Fruit fly (Drosophila melanogaster) whole organism, embryonic: ENCODE results near the gene cac.

Source experiments
- BEAF-32 ChIP-seq: fragments of 200-800 bp; sonication (Bioruptor generic); optimal IDR thresholded peaks from 3 replicates; lab custom pipeline; 2017; ENCODE audit warnings: missing biosample characterization, missing genetic modification characterization, mild to moderate bottlenecking, moderate library complexity, missing genetic modification reagents
- CG10462 ChIP-seq: fragments of 200-800 bp; sonication (Bioruptor generic); optimal IDR thresholded peaks from 2 replicates; lab custom pipeline; 2016; ENCODE audit warnings: missing biosample characterization, missing genetic modification characterization
- CG10565 ChIP-seq: fragments of 200-800 bp; sonication (Bioruptor generic); optimal IDR thresholded peaks from 3 replicates; lab custom pipeline; 2016; ENCODE audit warnings: missing biosample characterization, mild to moderate bottlenecking, missing genetic modification characterization
- CG11456 ChIP-seq: fragments of 200-800 bp; sonication (Bioruptor generic); IDR thresholded peaks from 3 replicates; pipeline ENCODE4 v1.3.6; 2022; ENCODE audit warnings: missing biosample characterization, missing genetic modification characterization
- CG12236 ChIP-seq: fragments of 200-800 bp; sonication (Bioruptor generic); optimal IDR thresholded peaks from 2 replicates; lab custom pipeline; 2016; ENCODE audit warnings: missing biosample characterization, missing genetic modification characterization
- CG12659 ChIP-seq: fragments of 200-800 bp; sonication (Bioruptor generic); optimal IDR thresholded peaks from 3 replicates; lab custom pipeline; 2017; ENCODE audit warnings: mild to moderate bottlenecking, missing biosample characterization, missing genetic modification reagents, missing genetic modification characterization
- CG12744 ChIP-seq: fragments of 200-800 bp; sonication (Bioruptor generic); optimal IDR thresholded peaks from 2 replicates; lab custom pipeline; 2016; ENCODE audit warnings: missing biosample characterization, missing genetic modification characterization
- CG14050 ChIP-seq: fragments of 200-800 bp; sonication (Bioruptor generic); IDR thresholded peaks from 3 replicates; pipeline ENCODE4 v1.3.6; 2022; ENCODE audit warnings: missing biosample characterization, missing genetic modification characterization
- CG1529 ChIP-seq: fragments of 200-800 bp; sonication (Bioruptor generic); optimal IDR thresholded peaks from 3 replicates; lab custom pipeline; 2018; ENCODE audit warnings: missing biosample characterization, missing genetic modification characterization
- CG15514 ChIP-seq: fragments of 200-800 bp; sonication (Bioruptor generic); optimal IDR thresholded peaks from 3 replicates; lab custom pipeline; 2017; ENCODE audit warnings: missing biosample characterization, missing genetic modification characterization, mild to moderate bottlenecking, moderate library complexity, missing genetic modification reagents
- CG17361 ChIP-seq: fragments of 200-800 bp; sonication (Bioruptor generic); IDR thresholded peaks from 3 replicates; pipeline ENCODE4 v1.3.6; 2022; ENCODE audit warnings: missing biosample characterization, missing genetic modification characterization
- CG17385 ChIP-seq: fragments of 200-800 bp; sonication (Bioruptor generic); optimal IDR thresholded peaks from 3 replicates; lab custom pipeline; 2018; ENCODE audit warnings: missing biosample characterization, mild to moderate bottlenecking, missing genetic modification characterization
- CG18476 ChIP-seq: fragments of 200-800 bp; sonication (Bioruptor generic); optimal IDR thresholded peaks from 2 replicates; lab custom pipeline; 2016; ENCODE audit warnings: missing biosample characterization, mild to moderate bottlenecking, missing genetic modification characterization
- CG2202 ChIP-seq: fragments of 200-800 bp; sonication (Bioruptor generic); optimal IDR thresholded peaks from 2 replicates; lab custom pipeline; 2018; ENCODE audit warnings: missing biosample characterization, mild to moderate bottlenecking, missing genetic modification characterization
- CG31224 ChIP-seq: fragments of 200-800 bp; sonication (Bioruptor generic); IDR thresholded peaks from 2 replicates; pipeline ENCODE4 v1.3.6; 2022; ENCODE audit warnings: missing biosample characterization, missing genetic modification characterization
- CG31365 ChIP-seq: fragments of 200-800 bp; sonication (Bioruptor generic); optimal IDR thresholded peaks from 2 replicates; lab custom pipeline; 2018; ENCODE audit warnings: missing biosample characterization, mild to moderate bottlenecking, missing genetic modification characterization
- CG8359 ChIP-seq: fragments of 200-800 bp; sonication (Bioruptor generic); optimal IDR thresholded peaks from 2 replicates; lab custom pipeline; 2017; ENCODE audit warnings: missing biosample characterization, mild to moderate bottlenecking, missing genetic modification characterization, borderline replicate concordance
- CG8478 ChIP-seq: fragments of >200 bp; optimal IDR thresholded peaks from 2 replicates; lab custom pipeline; 2018
- CG8924 ChIP-seq: fragments of 200-800 bp; optimal IDR thresholded peaks from 3 replicates; lab custom pipeline; 2019; ENCODE audit warnings: missing biosample characterization, mild to moderate bottlenecking, missing genetic modification characterization, moderate library complexity
- CkIIα-i1 ChIP-seq: fragments of 200-800 bp; sonication (Bioruptor generic); IDR thresholded peaks from 2 replicates; pipeline ENCODE4 v1.3.6; 2022; ENCODE audit warnings: missing biosample characterization, missing genetic modification characterization
- H2.0 ChIP-seq: fragments of 200-800 bp; sonication (Bioruptor generic); IDR thresholded peaks from 2 replicates; pipeline ENCODE4 v1.3.6; 2022; ENCODE audit warnings: missing biosample characterization, missing genetic modification characterization
- Hand ChIP-seq: fragments of 200-800 bp; sonication (Bioruptor generic); optimal IDR thresholded peaks from 2 replicates; lab custom pipeline; 2017; ENCODE audit warnings: mild to moderate bottlenecking, missing biosample characterization, missing genetic modification reagents, missing genetic modification characterization
- Hmx ChIP-seq: fragments of 200-800 bp; sonication (Bioruptor generic); optimal IDR thresholded peaks from 2 replicates; lab custom pipeline; 2016; ENCODE audit warnings: missing biosample characterization, missing genetic modification characterization
- Hr3 ChIP-seq: fragments of 200-800 bp; sonication (Bioruptor generic); optimal IDR thresholded peaks from 3 replicates; lab custom pipeline; 2016; ENCODE audit warnings: missing biosample characterization, missing genetic modification characterization
- Hr51 ChIP-seq, 2 experiments: fragments of 200-800 bp; sonication (Bioruptor generic); optimal IDR thresholded peaks; 2 replicates in 1 of 2; 3 replicates in 1 of 2; lab custom pipeline; 2016 to 2018; ENCODE audit warnings: missing biosample characterization in 2 of 2, missing genetic modification characterization in 2 of 2, mild to moderate bottlenecking in 1 of 2, moderate library complexity in 1 of 2
- Lhr ChIP-seq: fragments of 200-800 bp; sonication (Bioruptor generic); optimal IDR thresholded peaks from 3 replicates; lab custom pipeline; 2017; ENCODE audit warnings: mild to moderate bottlenecking, missing biosample characterization, missing genetic modification reagents, missing genetic modification characterization
- Lim3 ChIP-seq: fragments of 200-800 bp; sonication (Bioruptor generic); IDR thresholded peaks from 2 replicates; pipeline ENCODE4 v1.3.6; 2022; ENCODE audit warnings: missing biosample characterization, missing genetic modification characterization
- Med ChIP-seq: fragments of 200-800 bp; sonication (Bioruptor generic); peaks from one replicate; lab custom pipeline; 2016; ENCODE audit warnings: missing biosample characterization, missing genetic modification characterization, mild to moderate bottlenecking, inconsistent platforms, moderate library complexity
- Mrtf ChIP-seq: fragments of 200-800 bp; sonication (Bioruptor generic); IDR thresholded peaks from 3 replicates; pipeline ENCODE4 v1.3.6; 2022; ENCODE audit warnings: missing biosample characterization, missing genetic modification characterization
- Opbp ChIP-seq: fragments of 200-800 bp; sonication (Bioruptor generic); IDR thresholded peaks from 3 replicates; pipeline ENCODE4 v1.3.6; 2022; ENCODE audit warnings: missing biosample characterization, missing genetic modification characterization; ENCODE audit not compliant: partially characterized antibody
- Rfx ChIP-seq: fragments of 200-800 bp; sonication (Bioruptor generic); IDR thresholded peaks from 2 replicates; pipeline ENCODE4 v1.3.6; 2022; ENCODE audit warnings: missing biosample characterization, missing genetic modification characterization
- ab ChIP-seq: fragments of 200-800 bp; sonication (Bioruptor generic); optimal IDR thresholded peaks from 2 replicates; lab custom pipeline; 2016; ENCODE audit warnings: missing biosample characterization, missing genetic modification characterization
- al ChIP-seq: fragments of 200-800 bp; sonication (Bioruptor generic); IDR thresholded peaks from 2 replicates; pipeline ENCODE4 v1.3.6; 2022; ENCODE audit warnings: missing biosample characterization, missing genetic modification characterization
- ara ChIP-seq: fragments of 200-800 bp; sonication (Bioruptor generic); IDR thresholded peaks from 2 replicates; pipeline ENCODE4 v1.3.6; 2022; ENCODE audit warnings: missing biosample characterization, missing genetic modification characterization
- bbx ChIP-seq: fragments of 200-800 bp; sonication (Bioruptor generic); IDR thresholded peaks from 2 replicates; pipeline ENCODE4 v1.3.6; 2022; ENCODE audit warnings: missing biosample characterization, missing genetic modification characterization; ENCODE audit not compliant: partially characterized antibody
- br ChIP-seq: fragments of >200 bp; optimal IDR thresholded peaks from 2 replicates; lab custom pipeline; 2017
- chm ChIP-seq: fragments of 200-800 bp; sonication (Bioruptor generic); IDR thresholded peaks from 2 replicates; pipeline ENCODE4 v1.3.6; 2022; ENCODE audit warnings: missing biosample characterization, missing genetic modification characterization
- crc ChIP-seq: fragments of 200-800 bp; sonication (Bioruptor generic); optimal IDR thresholded peaks from 2 replicates; lab custom pipeline; 2016; ENCODE audit warnings: missing biosample characterization, missing genetic modification characterization
- gsb-n ChIP-seq: fragments of 200-800 bp; sonication (Bioruptor generic); optimal IDR thresholded peaks from 3 replicates; lab custom pipeline; 2018; ENCODE audit warnings: missing biosample characterization, mild to moderate bottlenecking, missing genetic modification characterization
- h ChIP-seq: fragments of >200 bp; optimal IDR thresholded peaks from 2 replicates; lab custom pipeline; 2017
- hbn ChIP-seq: fragments of 200-800 bp; sonication (Bioruptor generic); IDR thresholded peaks from 2 replicates; pipeline ENCODE4 v1.3.6; 2022; ENCODE audit warnings: missing biosample characterization, missing genetic modification characterization; ENCODE audit not compliant: partially characterized antibody
- hth ChIP-seq: fragments of >200 bp; optimal IDR thresholded peaks from 2 replicates; lab custom pipeline; 2017; ENCODE audit warnings: inconsistent platforms
- ind ChIP-seq: fragments of 200-800 bp; sonication (Bioruptor generic); optimal IDR thresholded peaks from 3 replicates; lab custom pipeline; 2016; ENCODE audit warnings: missing biosample characterization, missing genetic modification characterization
- lbe ChIP-seq: fragments of 200-800 bp; sonication (Bioruptor generic); optimal IDR thresholded peaks from 2 replicates; lab custom pipeline; 2016; ENCODE audit warnings: missing biosample characterization, mild to moderate bottlenecking, missing genetic modification characterization
- maf-S ChIP-seq: fragments of 200-800 bp; sonication (Bioruptor generic); optimal IDR thresholded peaks from 2 replicates; lab custom pipeline; 2016; ENCODE audit warnings: missing biosample characterization, missing genetic modification characterization
- oc ChIP-seq: fragments of 200-800 bp; sonication (Bioruptor generic); optimal IDR thresholded peaks from 2 replicates; lab custom pipeline; 2018; ENCODE audit warnings: missing biosample characterization, mild to moderate bottlenecking, missing genetic modification characterization, moderate library complexity
- so ChIP-seq: fragments of 200-800 bp; sonication (Bioruptor generic); IDR thresholded peaks from 3 replicates; pipeline ENCODE4 v1.3.6; 2022; ENCODE audit warnings: missing biosample characterization, missing genetic modification characterization
- sqz ChIP-seq: fragments of 200-800 bp; sonication (Bioruptor generic); optimal IDR thresholded peaks from 3 replicates; lab custom pipeline; 2018; ENCODE audit warnings: missing biosample characterization, mild to moderate bottlenecking, missing genetic modification characterization
- ssp ChIP-seq: fragments of 200-800 bp; sonication (Bioruptor generic); IDR thresholded peaks from 2 replicates; pipeline ENCODE4 v1.3.6; 2022; ENCODE audit warnings: missing biosample characterization, missing genetic modification characterization
- trem ChIP-seq: fragments of 200-800 bp; optimal IDR thresholded peaks from 3 replicates; lab custom pipeline; 2019; ENCODE audit warnings: missing biosample characterization, mild to moderate bottlenecking, missing genetic modification characterization, moderate library complexity
- unpg ChIP-seq: fragments of 200-800 bp; sonication (Bioruptor generic); optimal IDR thresholded peaks from 3 replicates; lab custom pipeline; 2018; ENCODE audit warnings: missing biosample characterization, mild to moderate bottlenecking, missing genetic modification characterization, moderate library complexity
- wdn ChIP-seq: fragments of 200-800 bp; sonication (Bioruptor generic); IDR thresholded peaks from 2 replicates; pipeline ENCODE4 v1.3.6; 2022; ENCODE audit warnings: missing biosample characterization, missing genetic modification characterization

cac gene

DNA sequence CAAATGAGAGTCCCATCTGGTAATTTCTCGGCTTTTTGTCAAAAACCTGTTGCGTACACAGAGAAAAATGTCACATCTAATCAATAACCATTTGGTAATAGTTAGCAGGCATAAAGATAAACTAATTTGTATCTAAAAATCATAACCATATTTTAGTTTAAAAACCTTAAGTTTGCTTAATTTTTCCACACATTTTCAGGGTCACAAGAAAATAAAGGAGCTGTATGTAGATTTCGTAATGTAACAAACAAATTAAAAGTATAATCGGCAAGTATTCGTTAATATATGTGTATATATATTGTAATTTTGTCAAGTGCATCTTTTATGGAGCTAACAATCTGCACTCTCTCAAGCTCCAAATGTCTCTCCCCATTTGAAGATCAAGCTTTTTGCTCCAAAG is 63.9 kb downstream of the cac start (continued):
- TF ChIP-seq CG10565 (GFP tag; lab: Kevin White, UChicago), result peak; percentile 15
- peak; percentile 88 for TF ChIP-seq CG17385 (GFP tag; lab: Kevin White, UChicago)
- no peak for TF ChIP-seq chm (GFP tag; lab: Robert Waterston, UW)
- TF ChIP-seq sqz (GFP tag; lab: Kevin White, UChicago), result peak; percentile 77
- TF ChIP-seq al (GFP tag; lab: Robert Waterston, UW), result peak; percentile 84
- TF ChIP-seq ind (GFP tag; lab: Kevin White, UChicago), result peak; percentile 82
- TF ChIP-seq CG18476 (GFP tag; lab: Kevin White, UChicago), result peak; percentile 68
- TF ChIP-seq so (GFP tag; lab: Robert Waterston, UW), result peak; percentile 86
- TF ChIP-seq hbn (GFP tag; lab: Robert Waterston, UW), result no peak
- no peak for TF ChIP-seq Opbp (GFP tag; lab: Robert Waterston, UW)
- TF ChIP-seq CG8359 (GFP tag; lab: Kevin White, UChicago), result peak; percentile 74
- peak; percentile 52 for TF ChIP-seq CG31365
- no peak for TF ChIP-seq CkIIα-i1 (GFP tag; lab: Robert Waterston, UW)
- peak; percentile 81 for TF ChIP-seq CG31224 (GFP tag; lab: Robert Waterston, UW)
- 0 out of 2 replicates have a peak, but pooled peaks have one; percentile 22 for TF ChIP-seq Lim3
- TF ChIP-seq CG12744 (GFP tag; lab: Kevin White, UChicago), result peak; percentile 62
- TF ChIP-seq CG11456 (GFP tag; lab: Robert Waterston, UW), result peak; percentile 86
- TF ChIP-seq trem (tag; lab: Kevin White, UChicago), result peak; percentile 79
- TF ChIP-seq ab, result no peak
- peak; percentile 74; the same call in 1 of the 2 replicates for TF ChIP-seq ara (GFP tag; lab: Robert Waterston, UW)
- peak; percentile 43 to 94 for TF ChIP-seq Hr51 (GFP tag; optimal IDR thresholded peaks at IDR 0.05; lab: Kevin White, UChicago)
- TF ChIP-seq Hmx, result peak; percentile 52
- TF ChIP-seq wdn (GFP tag; lab: Robert Waterston, UW), result peak; percentile 75
- peak; percentile 77 for TF ChIP-seq CG10462
- TF ChIP-seq CG1529 (GFP tag; lab: Kevin White, UChicago), result peak; percentile 84
- TF ChIP-seq crc, result peak; percentile 63
- TF ChIP-seq BEAF-32, result no peak
- TF ChIP-seq Med (GFP tag; lab: Kevin White, UChicago), result peak; percentile 93
- peak; percentile 70 for TF ChIP-seq Hand (GFP tag; lab: Kevin White, UChicago)
- peak; percentile 58 for TF ChIP-seq Lhr (GFP tag; lab: Kevin White, UChicago)
- peak; percentile 39 for TF ChIP-seq CG12236 (GFP tag; lab: Kevin White, UChicago)
- no peak for TF ChIP-seq h
- peak; percentile 98 for TF ChIP-seq CG17361 (GFP tag; lab: Robert Waterston, UW)
- TF ChIP-seq bbx (GFP tag; lab: Robert Waterston, UW), result no peak
- TF ChIP-seq H2.0, result peak; percentile 73
- peak; percentile 88 for TF ChIP-seq CG12659
- peak; percentile 89 for TF ChIP-seq Rfx (GFP tag; lab: Robert Waterston, UW)
- TF ChIP-seq oc (tag; lab: Kevin White, UChicago), result peak; percentile 91
- peak; percentile 95 for TF ChIP-seq CG8924 (tag; lab: Kevin White, UChicago)
- TF ChIP-seq Hr3 (GFP tag; lab: Kevin White, UChicago), result peak; percentile 85
- TF ChIP-seq lbe, result peak; percentile 66
- peak; percentile 69 for TF ChIP-seq CG2202
- TF ChIP-seq Mrtf (GFP tag; lab: Robert Waterston, UW), result peak; percentile 76; the same call in 2 of the 3 replicates
- peak; percentile 73 for TF ChIP-seq CG15514 (GFP tag; lab: Kevin White, UChicago)
- TF ChIP-seq hth (lab: Kevin White, UChicago), result no peak
- no peak for TF ChIP-seq br (lab: Kevin White, UChicago)
- peak; percentile 84 for TF ChIP-seq CG14050 (GFP tag; lab: Robert Waterston, UW)
- TF ChIP-seq unpg (GFP tag; lab: Kevin White, UChicago), result peak; percentile 94
- peak; percentile 82 for TF ChIP-seq ssp (GFP tag; lab: Robert Waterston, UW)
- peak; percentile 84 for TF ChIP-seq gsb-n (tag; lab: Kevin White, UChicago)
- TF ChIP-seq CG8478, result no peak
- TF ChIP-seq maf-S (GFP tag; lab: Kevin White, UChicago), result peak; percentile 58
